Fruit fly (Drosophila melanogaster): ENCODE data around the gene rg.

dm6 chrX:5085469-5085868 is at the start of gene rg, which contains the start of gene CG15465:
- no peak for TF ChIP-seq Ssrp (tag; optimal IDR thresholded peaks at IDR 0.05)
- no peak for TF ChIP-seq tll (GFP tag; optimal IDR thresholded peaks at IDR 0.05)
- TF ChIP-seq CG3838 (GFP tag; optimal IDR thresholded peaks at IDR 0.05), result no peak
- TF ChIP-seq CG14441 (GFP tag; IDR thresholded peaks at IDR 0.05), result no peak
- TF ChIP-seq CG12219 (GFP tag; optimal IDR thresholded peaks at IDR 0.05), result no peak
- TF ChIP-seq CG7839 (tag; optimal IDR thresholded peaks at IDR 0.05), result no peak
- TF ChIP-seq row (GFP tag; IDR thresholded peaks at IDR 0.05), result no peak
- no peak for TF ChIP-seq CG30431 (GFP tag; optimal IDR thresholded peaks at IDR 0.05)
- TF ChIP-seq Sry-β (GFP tag; optimal IDR thresholded peaks at IDR 0.05), result no peak

Data from whole organism, embryonic.